Worm (Caenorhabditis elegans) whole organism, midembryonic: ENCODE results near the gene C15C8.4.

Experiments used
- T22C8.4 ChIP-seq: fragments of 200-800 bp; sonication (Bioruptor generic); IDR thresholded peaks from 2 replicates; pipeline ENCODE4 v1.3.6; 2022; ENCODE audit warnings: missing genetic modification characterization, missing compliant biosample characterization
- cog-1 ChIP-seq: sonication (generic microtip); optimal IDR thresholded peaks from 2 replicates; lab custom pipeline; 2016; ENCODE audit warnings: missing genetic modification characterization, missing compliant biosample characterization
- flt-1 ChIP-seq: fragments of 200-800 bp; sonication (Bioruptor generic); IDR thresholded peaks from 2 replicates; pipeline ENCODE4 v1.3.6; 2022; ENCODE audit warnings: missing genetic modification characterization, missing compliant biosample characterization
- klf-2 ChIP-seq: fragments of 200-800 bp; sonication (Bioruptor generic); conservative IDR thresholded peaks from 2 replicates; pipeline ENCODE4 v1.3.6; 2022; ENCODE audit warnings: missing genetic modification reagents, missing genetic modification characterization, missing compliant biosample characterization
- med-1 ChIP-seq: sonication (generic microtip); optimal IDR thresholded peaks from 2 replicates; lab custom pipeline; 2017; ENCODE audit warnings: missing genetic modification characterization, mild to moderate bottlenecking, missing compliant biosample characterization, antibody characterized with exemption, missing genetic modification reagents; ENCODE audit not compliant: insufficient read depth
- ref-1 ChIP-seq: fragments of 200-800 bp; sonication (Bioruptor generic); conservative IDR thresholded peaks from 2 replicates; pipeline ENCODE4 v1.3.6; 2022; ENCODE audit warnings: missing genetic modification reagents, missing genetic modification characterization, missing compliant biosample characterization
- tab-1 ChIP-seq: fragments of 200-800 bp; sonication (Bioruptor generic); IDR thresholded peaks from 2 replicates; pipeline ENCODE4 v1.3.6; 2022; ENCODE audit warnings: missing genetic modification characterization, missing compliant biosample characterization
- ztf-23 ChIP-seq: fragments of 200-800 bp; sonication (Bioruptor generic); IDR thresholded peaks from 2 replicates; pipeline ENCODE4 v1.3.6; 2022; ENCODE audit warnings: missing genetic modification reagents, missing genetic modification characterization, missing compliant biosample characterization
- ztf-29 ChIP-seq: fragments of 200-800 bp; sonication (Bioruptor generic); IDR thresholded peaks from 2 replicates; pipeline ENCODE4 v1.3.6; 2022; ENCODE audit warnings: missing genetic modification reagents, missing genetic modification characterization, missing compliant biosample characterization

The C15C8.4 gene

DNA sequence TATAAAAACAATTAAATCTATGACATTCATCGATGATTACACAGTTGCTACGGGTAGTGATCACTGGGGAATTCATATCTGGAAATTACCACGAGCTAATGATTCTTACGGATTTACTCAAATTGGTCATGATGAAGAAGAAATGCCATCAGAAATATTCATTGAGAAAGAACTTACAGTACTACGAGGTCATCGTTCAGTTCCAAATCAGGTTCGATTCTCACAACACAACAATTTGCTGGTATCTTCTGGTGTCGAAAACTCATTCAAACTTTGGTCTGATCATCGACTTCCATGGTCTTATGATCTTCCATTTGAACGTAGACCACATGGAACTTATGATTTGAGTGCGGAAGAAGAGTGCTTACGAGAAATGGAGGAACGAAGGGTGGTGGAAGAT, 40.8 kb downstream of the C15C8.4 start:
- TF ChIP-seq ref-1 (GFP tag; lab: Robert Waterston, UW) (no peak), T22C8.4 (GFP tag; lab: Robert Waterston, UW) (no peak), ztf-29 (no peak), tab-1 (no peak), cog-1 (tag; lab: Kevin White, UChicago) (no peak), flt-1 (no peak), klf-2 (GFP tag; lab: Robert Waterston, UW) (no peak), ztf-23 (GFP tag; lab: Robert Waterston, UW) (no peak), med-1 (GFP tag; lab: Kevin White, UChicago) (no peak)

DNA sequence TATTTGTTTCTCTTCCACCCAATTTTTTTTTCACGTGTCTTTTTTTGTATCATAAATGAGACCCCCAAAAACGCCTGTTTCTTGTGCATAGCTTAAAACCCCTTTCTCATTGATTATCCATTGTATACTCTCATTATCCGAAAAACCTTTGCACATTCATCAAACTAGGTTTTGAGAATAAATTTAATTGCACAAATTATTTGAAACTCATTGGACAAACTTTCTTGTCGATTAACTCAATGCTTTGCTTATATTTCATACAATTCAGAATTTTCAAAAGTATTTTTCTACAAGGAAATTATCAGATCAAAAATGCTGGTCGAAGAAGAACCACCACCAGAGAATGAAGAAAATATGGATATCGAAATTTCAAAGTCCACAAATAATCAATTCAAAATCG, 43.2 kb downstream of the C15C8.4 start, which contains the start of gene R11D1.1:
TSS of gene R11D1.1 (plus strand) at position 301 of the 400 bp plus-strand sequence.
- no peak for TF ChIP-seq T22C8.4 (GFP tag; lab: Robert Waterston, UW)
- TF ChIP-seq ref-1 (GFP tag; lab: Robert Waterston, UW): no peak

DNA sequence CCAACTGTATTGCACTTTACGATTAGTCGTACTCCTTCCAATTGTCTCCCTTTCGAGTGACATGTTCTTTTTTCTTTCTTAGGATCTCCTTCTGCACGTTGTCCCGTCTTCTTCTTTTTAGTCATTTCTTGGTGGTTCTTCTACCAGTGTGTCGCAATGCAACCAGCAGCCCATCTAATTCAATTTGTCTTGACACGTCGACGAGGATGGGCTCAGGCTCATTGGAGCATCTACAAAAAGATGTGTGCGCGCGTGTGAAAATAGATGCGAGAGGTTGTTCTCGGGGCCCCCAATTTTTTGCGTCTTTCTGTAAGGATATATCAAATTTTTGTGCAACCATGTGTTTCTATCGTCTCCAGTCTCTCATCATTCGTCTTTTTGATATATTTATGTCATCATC, 45.6 kb downstream of the C15C8.4 start:
- TF ChIP-seq ref-1 (GFP tag; lab: Robert Waterston, UW): no peak
- no peak for TF ChIP-seq ztf-23 (GFP tag; lab: Robert Waterston, UW)
- TF ChIP-seq ztf-29: no peak
- TF ChIP-seq flt-1: no peak
- no peak for TF ChIP-seq tab-1
- TF ChIP-seq cog-1 (tag; lab: Kevin White, UChicago): no peak
- TF ChIP-seq med-1 (GFP tag; lab: Kevin White, UChicago): no peak
- TF ChIP-seq klf-2 (GFP tag; lab: Robert Waterston, UW): no peak
- no peak for TF ChIP-seq T22C8.4 (GFP tag; lab: Robert Waterston, UW)

DNA sequence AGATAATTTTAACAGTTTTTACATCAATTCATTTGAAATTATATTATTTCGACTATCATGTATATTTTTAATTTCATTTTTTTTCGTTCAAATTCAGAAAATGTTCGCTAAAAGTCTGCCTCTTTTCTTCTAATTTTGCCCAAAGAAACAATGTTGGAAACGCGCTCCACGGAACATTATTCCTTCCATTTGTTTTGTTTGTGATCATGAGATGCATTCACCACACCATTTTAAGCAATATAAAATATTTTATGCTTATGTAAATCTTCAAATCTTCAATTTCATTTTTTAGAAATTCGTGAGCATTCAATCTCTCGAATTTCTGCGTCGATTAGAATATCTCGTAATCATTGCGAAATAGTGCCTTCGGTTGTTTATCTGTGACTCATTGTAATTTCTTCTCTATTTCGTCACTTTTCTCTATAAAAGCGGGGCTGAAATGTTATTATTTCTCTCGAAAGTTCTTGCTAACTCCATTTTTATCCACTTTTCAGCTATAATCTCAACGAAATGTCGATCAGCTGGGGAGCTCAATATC, 49.8 kb downstream of the C15C8.4 start, which contains the start of gene istr-1:
TSS of gene istr-1 (plus strand) at position 495 of the 538 bp plus-strand sequence.
- TF ChIP-seq T22C8.4 (GFP tag; lab: Robert Waterston, UW): no peak
- no peak for TF ChIP-seq klf-2 (GFP tag; lab: Robert Waterston, UW)
- TF ChIP-seq ztf-29: no peak
- no peak for TF ChIP-seq tab-1
- no peak for TF ChIP-seq med-1 (GFP tag; lab: Kevin White, UChicago)
- TF ChIP-seq cog-1 (tag; lab: Kevin White, UChicago): no peak
- TF ChIP-seq flt-1: no peak
- TF ChIP-seq ztf-23 (GFP tag; lab: Robert Waterston, UW): no peak
- TF ChIP-seq ref-1 (GFP tag; lab: Robert Waterston, UW): no peak

DNA sequence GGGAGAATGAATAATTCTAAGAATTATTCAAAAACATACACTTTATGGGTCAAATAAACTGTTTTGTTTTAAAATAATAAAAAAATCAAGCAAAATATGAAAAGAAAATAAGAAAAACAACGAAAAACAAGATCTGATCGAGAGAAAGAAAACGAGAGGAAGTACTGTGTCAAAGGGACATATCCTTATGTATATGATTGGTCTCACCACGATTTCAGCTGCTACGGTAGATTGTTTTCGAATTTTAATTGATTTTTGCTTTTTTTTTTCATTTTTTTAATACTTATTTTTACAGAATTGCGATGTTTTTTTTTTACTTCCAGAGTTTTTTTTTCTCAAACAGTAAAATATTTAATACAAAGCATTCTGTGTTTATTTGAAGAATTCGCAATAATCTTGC, 50.5 kb downstream of the C15C8.4 start:
- TF ChIP-seq cog-1 (tag; lab: Kevin White, UChicago): no peak
- no peak for TF ChIP-seq flt-1
- TF ChIP-seq ztf-23 (GFP tag; lab: Robert Waterston, UW): no peak
- TF ChIP-seq ref-1 (GFP tag; lab: Robert Waterston, UW): no peak
- no peak for TF ChIP-seq T22C8.4 (GFP tag; lab: Robert Waterston, UW)

DNA sequence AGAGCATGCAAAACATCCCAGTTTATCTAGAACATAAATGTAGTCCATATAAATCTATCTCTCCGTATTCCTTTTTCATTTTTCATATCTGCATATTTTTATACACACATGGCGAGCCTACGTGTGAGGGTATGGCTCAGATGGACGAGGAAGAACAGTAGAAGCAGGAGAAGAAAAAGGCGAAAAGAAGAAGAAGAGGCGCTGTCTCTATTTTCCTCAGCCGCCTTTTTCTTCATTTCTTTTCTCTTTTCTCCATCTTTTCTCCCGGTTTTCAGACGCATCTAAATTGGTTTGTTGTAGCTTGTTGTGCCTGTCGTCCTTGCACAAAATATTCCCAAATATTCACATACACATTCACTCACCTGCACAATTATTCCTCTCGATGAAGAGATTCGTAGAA, 51.3 kb downstream of the C15C8.4 start, which contains the start of gene K10C8.4:
TSS of gene K10C8.4 (plus strand) at position 301 of the 400 bp plus-strand sequence.
- TF ChIP-seq flt-1 (no peak), ztf-23 (GFP tag; lab: Robert Waterston, UW) (no peak), ztf-29 (no peak), cog-1 (tag; lab: Kevin White, UChicago) (no peak)
